Worm (Caenorhabditis elegans) whole organism, mixed stage, embryonic: Measurements from ENCODE around the gene larp-1.

Experiments
- M03D4.4 ChIP-seq: sonication (generic microtip); optimal IDR thresholded peaks from 2 replicates; lab custom pipeline; 2017; ENCODE audit warnings: mild to moderate bottlenecking, missing genetic modification characterization, missing compliant biosample characterization
- bed-3 ChIP-seq: fragments of 200-800 bp; sonication (Bioruptor generic); optimal IDR thresholded peaks from 3 replicates; lab custom pipeline; 2018; ENCODE audit warnings: mild to moderate bottlenecking, missing genetic modification characterization, moderate library complexity, missing compliant biosample characterization
- blmp-1 ChIP-seq: fragments of 150-350 bp; optimal IDR thresholded peaks from 2 replicates; lab custom pipeline; 2014; ENCODE audit warnings: missing biosample characterization, missing genetic modification characterization
- ceh-39 ChIP-seq: fragments of 150-350 bp; optimal IDR thresholded peaks from 2 replicates; lab custom pipeline; 2014; ENCODE audit warnings: missing biosample characterization, missing genetic modification characterization
- ceh-43 ChIP-seq: fragments of 200-800 bp; sonication (Bioruptor generic); optimal IDR thresholded peaks from 2 replicates; lab custom pipeline; 2018; ENCODE audit warnings: mild to moderate bottlenecking, missing genetic modification characterization, moderate library complexity, missing compliant biosample characterization
- ceh-83 ChIP-seq: fragments of 200-800 bp; sonication (Bioruptor generic); optimal IDR thresholded peaks from 2 replicates; lab custom pipeline; 2018; ENCODE audit warnings: mild to moderate bottlenecking, missing genetic modification characterization, missing compliant biosample characterization
- ces-1 ChIP-seq: fragments of 150-350 bp; optimal IDR thresholded peaks from 2 replicates; lab custom pipeline; 2014; ENCODE audit warnings: missing biosample characterization, missing genetic modification reagents, missing genetic modification characterization
- cnd-1 ChIP-seq: fragments of 200-800 bp; sonication (Bioruptor generic); optimal IDR thresholded peaks from 2 replicates; lab custom pipeline; 2018; ENCODE audit warnings: mild to moderate bottlenecking, missing genetic modification characterization, missing compliant biosample characterization
- drap-1 ChIP-seq: fragments of 200-800 bp; sonication (Bioruptor generic); optimal IDR thresholded peaks from 3 replicates; lab custom pipeline; 2018; ENCODE audit warnings: mild to moderate bottlenecking, missing genetic modification characterization, missing compliant biosample characterization
- elt-1 ChIP-seq: sonication (generic microtip); optimal IDR thresholded peaks from 2 replicates; lab custom pipeline; 2017; ENCODE audit warnings: missing genetic modification characterization, mild to moderate bottlenecking, missing compliant biosample characterization, antibody characterized with exemption, moderate library complexity, borderline replicate concordance; ENCODE audit not compliant: insufficient read depth
- elt-3 ChIP-seq: fragments of 150-350 bp; optimal IDR thresholded peaks from 2 replicates; lab custom pipeline; 2014; ENCODE audit warnings: missing biosample characterization, missing genetic modification characterization
- flh-1 ChIP-seq: fragments of 200-800 bp; sonication (Bioruptor generic); optimal IDR thresholded peaks from 2 replicates; lab custom pipeline; 2018; ENCODE audit warnings: mild to moderate bottlenecking, missing genetic modification characterization, moderate library complexity, missing compliant biosample characterization
- ham-2 ChIP-seq: fragments of 200-800 bp; sonication (Bioruptor generic); optimal IDR thresholded peaks from 2 replicates; lab custom pipeline; 2018; ENCODE audit warnings: mild to moderate bottlenecking, missing genetic modification characterization, missing compliant biosample characterization
- hlh-1 ChIP-seq: fragments of 150-350 bp; optimal IDR thresholded peaks from 2 replicates; lab custom pipeline; 2014; ENCODE audit warnings: missing biosample characterization, missing genetic modification reagents, missing genetic modification characterization
- lin-13 ChIP-seq: fragments of 150-350 bp; optimal IDR thresholded peaks from 2 replicates; lab custom pipeline; 2014; ENCODE audit warnings: missing biosample characterization, missing genetic modification characterization
- lin-32 ChIP-seq: fragments of 200-800 bp; sonication (Bioruptor generic); optimal IDR thresholded peaks from 2 replicates; lab custom pipeline; 2018; ENCODE audit warnings: mild to moderate bottlenecking, missing genetic modification characterization, missing compliant biosample characterization
- lsy-2 ChIP-seq: fragments of 150-350 bp; optimal IDR thresholded peaks from 2 replicates; lab custom pipeline; 2014; ENCODE audit warnings: missing biosample characterization, missing genetic modification characterization
- mab-5 ChIP-seq: fragments of 150-350 bp; optimal IDR thresholded peaks from 2 replicates; lab custom pipeline; 2014; ENCODE audit warnings: missing biosample characterization, missing genetic modification characterization
- mep-1 ChIP-seq: fragments of 150-350 bp; optimal IDR thresholded peaks from 2 replicates; lab custom pipeline; 2017; ENCODE audit warnings: missing biosample characterization, missing genetic modification reagents, missing genetic modification characterization, inconsistent platforms
- mls-2 ChIP-seq: sonication (generic microtip); optimal IDR thresholded peaks from 2 replicates; lab custom pipeline; 2016; ENCODE audit warnings: mild to moderate bottlenecking, missing genetic modification characterization, moderate library complexity, missing compliant biosample characterization
- nhr-12 ChIP-seq: fragments of 150-350 bp; optimal IDR thresholded peaks from 2 replicates; lab custom pipeline; 2014; ENCODE audit warnings: missing biosample characterization, missing genetic modification characterization
- nhr-2 ChIP-seq: fragments of 150-350 bp; optimal IDR thresholded peaks from 2 replicates; lab custom pipeline; 2014; ENCODE audit warnings: missing biosample characterization, missing genetic modification characterization
- nhr-237 ChIP-seq: fragments of 150-350 bp; optimal IDR thresholded peaks from 2 replicates; lab custom pipeline; 2014; ENCODE audit warnings: missing biosample characterization, missing genetic modification characterization
- nhr-28 ChIP-seq: fragments of 150-350 bp; optimal IDR thresholded peaks from 2 replicates; lab custom pipeline; 2014; ENCODE audit warnings: missing biosample characterization, missing genetic modification characterization
- nhr-76 ChIP-seq: sonication (generic microtip); optimal IDR thresholded peaks from 2 replicates; lab custom pipeline; 2017; ENCODE audit warnings: missing biosample characterization, missing genetic modification characterization
- pha-4 ChIP-seq: fragments of 150-350 bp; optimal IDR thresholded peaks from 2 replicates; lab custom pipeline; 2018; ENCODE audit warnings: missing biosample characterization, missing genetic modification reagents, missing genetic modification characterization
- sem-2 ChIP-seq: fragments of 200-800 bp; sonication (Bioruptor generic); optimal IDR thresholded peaks from 2 replicates; lab custom pipeline; 2018; ENCODE audit warnings: mild to moderate bottlenecking, missing genetic modification characterization, missing compliant biosample characterization
- snpc-4 ChIP-seq: fragments of 150-350 bp; optimal IDR thresholded peaks from 2 replicates; lab custom pipeline; 2014; ENCODE audit warnings: missing biosample characterization, missing genetic modification characterization
- sptf-1 ChIP-seq: sonication (generic microtip); optimal IDR thresholded peaks from 2 replicates; lab custom pipeline; 2017; ENCODE audit warnings: mild to moderate bottlenecking, missing genetic modification characterization, moderate library complexity, missing compliant biosample characterization
- tbx-8 ChIP-seq: fragments of 200-800 bp; sonication (Bioruptor generic); optimal IDR thresholded peaks from 2 replicates; lab custom pipeline; 2018; ENCODE audit warnings: mild to moderate bottlenecking, missing genetic modification characterization, moderate library complexity, missing compliant biosample characterization
- unc-120 ChIP-seq: sonication (generic microtip); optimal IDR thresholded peaks from 2 replicates; lab custom pipeline; 2017; ENCODE audit warnings: missing genetic modification characterization, missing compliant biosample characterization; ENCODE audit not compliant: poor library complexity, severe bottlenecking
- unc-39 ChIP-seq: fragments of 150-350 bp; optimal IDR thresholded peaks from 2 replicates; lab custom pipeline; 2014; ENCODE audit warnings: missing biosample characterization, missing genetic modification characterization
- unc-62 ChIP-seq: fragments of 150-350 bp; optimal IDR thresholded peaks from 2 replicates; lab custom pipeline; 2014; ENCODE audit warnings: missing biosample characterization, missing genetic modification reagents, missing genetic modification characterization
- ztf-11 ChIP-seq: fragments of 150-350 bp; optimal IDR thresholded peaks from 2 replicates; lab custom pipeline; 2014; ENCODE audit warnings: missing biosample characterization, missing genetic modification characterization

larp-1 gene

DNA sequence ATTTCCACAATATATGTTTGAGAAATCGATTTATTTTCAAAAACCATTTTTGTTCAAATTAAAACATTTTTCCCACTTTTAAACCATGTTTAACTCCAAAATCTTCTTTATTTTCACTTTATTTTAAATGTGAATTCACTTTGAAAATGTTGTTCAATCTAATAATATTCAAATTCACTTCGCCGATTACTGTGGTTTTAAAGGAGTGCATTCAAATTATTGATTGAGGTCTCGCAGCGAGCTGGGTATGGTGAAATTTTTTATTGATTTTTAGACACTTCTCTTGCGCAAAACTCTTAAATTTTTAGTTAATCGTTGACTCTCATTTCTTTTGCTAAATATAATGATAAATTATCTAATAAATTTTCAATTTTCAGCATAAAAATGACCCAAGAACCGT, 30.3 kb upstream of the larp-1 start, which contains the start of gene C45G9.5:
TSS of gene C45G9.5 (plus strand) at position 378 of the 400 bp plus-strand sequence.
- TF ChIP-seq M03D4.4 (tag; lab: Kevin White, UChicago) (no peak), drap-1 (GFP tag; lab: Kevin White, UChicago) (no peak), tbx-8 (GFP tag; lab: Kevin White, UChicago) (no peak), unc-39 (tag; lab: Kevin White, UChicago) (no peak), snpc-4 (tag; lab: Kevin White, UChicago) (no peak), bed-3 (no peak), lin-13 (tag; lab: Kevin White, UChicago) (no peak), hlh-1 (tag; lab: Kevin White, UChicago) (no peak), mls-2 (no peak), ham-2 (no peak), unc-120 (tag; lab: Kevin White, UChicago) (no peak), lin-32 (GFP tag; lab: Kevin White, UChicago) (no peak), nhr-237 (tag; lab: Kevin White, UChicago) (no peak)
- TF ChIP-seq, all 35 proteins: peak for 0

DNA sequence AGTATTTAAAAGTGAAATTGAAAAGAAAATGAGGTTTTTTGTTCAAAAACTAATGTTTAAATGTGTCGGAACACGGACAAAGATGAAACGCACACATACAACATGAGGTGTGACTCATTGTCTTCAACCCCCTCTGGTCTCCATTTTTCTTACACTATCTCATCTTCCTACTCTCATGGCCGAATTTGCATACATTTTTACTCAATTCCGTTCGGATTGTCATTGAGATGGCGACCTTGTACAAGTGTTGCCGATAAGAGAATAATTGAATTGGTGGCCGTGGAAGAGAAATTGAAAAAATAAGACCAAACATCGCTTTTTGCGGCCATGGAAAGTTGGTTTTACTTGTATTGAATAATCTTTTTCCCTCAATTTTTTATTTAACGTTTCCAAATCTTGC, 29.7 kb upstream of the larp-1 start, which contains the start of gene txbp-3:
TSS of gene txbp-3 (minus strand) at position 285 of the 400 bp plus-strand sequence.
- TF ChIP-seq lsy-2: no peak
- peak; percentile 63 for TF ChIP-seq mep-1 (tag; lab: Kevin White, UChicago)
- TF ChIP-seq ces-1 (GFP tag; lab: Kevin White, UChicago): peak; percentile 91

DNA sequence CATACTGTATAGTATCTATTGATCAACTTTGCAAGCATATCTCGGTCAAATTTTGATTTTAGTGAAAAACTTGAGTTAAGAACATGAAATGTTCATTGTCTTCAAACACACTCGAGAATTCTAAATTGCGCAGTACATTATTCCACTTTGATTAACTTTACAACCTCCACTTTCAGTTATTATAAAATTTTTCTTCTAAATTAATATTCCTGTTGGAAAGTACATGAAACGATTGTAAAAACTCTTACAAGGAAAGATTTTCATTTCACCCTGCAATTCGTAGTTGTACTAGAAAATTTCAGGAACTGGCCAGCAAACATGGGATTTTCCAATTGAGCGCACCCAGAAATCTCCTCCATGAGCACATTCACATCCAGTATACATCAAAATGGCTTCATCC, 27.3 kb upstream of the larp-1 start, which contains the start of gene C45G9.14:
TSS of gene C45G9.14 (plus strand) at position 301 of the 400 bp plus-strand sequence.
- no peak for TF ChIP-seq nhr-237 (tag; lab: Kevin White, UChicago)
- TF ChIP-seq drap-1 (GFP tag; lab: Kevin White, UChicago): no peak
- TF ChIP-seq mab-5 (tag; lab: Kevin White, UChicago): no peak

DNA sequence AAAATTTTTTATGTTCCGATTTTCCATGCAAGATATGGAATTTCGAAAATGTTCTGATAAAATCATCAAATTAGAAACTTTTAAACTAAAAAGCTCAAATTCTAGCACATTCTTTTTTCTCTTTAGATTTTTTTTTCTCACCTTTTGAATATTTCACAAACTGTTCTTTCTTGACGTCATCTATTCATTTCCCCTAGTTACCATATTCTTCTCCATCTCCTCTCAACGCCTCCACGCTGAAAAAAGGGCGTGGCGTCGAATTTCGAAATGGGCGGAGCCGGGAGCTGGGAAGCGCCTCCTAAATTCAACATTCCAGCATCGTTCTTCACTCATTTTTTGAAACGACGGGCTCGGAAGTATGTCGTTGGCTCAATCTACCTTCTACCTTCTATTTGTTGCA, 24.7 kb upstream of the larp-1 start, which contains the start of gene nlp-43:
TSS of gene nlp-43 (plus strand) at position 301 of the 400 bp plus-strand sequence.
- TF ChIP-seq sptf-1 (tag; lab: Kevin White, UChicago): no peak
- no peak for TF ChIP-seq mls-2
- no peak for TF ChIP-seq nhr-28
- no peak for TF ChIP-seq lin-13 (tag; lab: Kevin White, UChicago)
- TF ChIP-seq blmp-1 (tag; lab: Kevin White, UChicago): no peak
- TF ChIP-seq flh-1 (GFP tag; lab: Kevin White, UChicago): no peak
- TF ChIP-seq ceh-83 (GFP tag; lab: Kevin White, UChicago): no peak
- no peak for TF ChIP-seq hlh-1 (tag; lab: Kevin White, UChicago)
- TF ChIP-seq nhr-12 (tag; lab: Kevin White, UChicago): no peak
- TF ChIP-seq ceh-39: no peak
- TF ChIP-seq nhr-76 (tag; lab: Kevin White, UChicago): no peak
- TF ChIP-seq ham-2: no peak
- no peak for TF ChIP-seq unc-120 (tag; lab: Kevin White, UChicago)
- no peak for TF ChIP-seq tbx-8 (GFP tag; lab: Kevin White, UChicago)
- TF ChIP-seq nhr-2: no peak
- no peak for TF ChIP-seq lsy-2
- TF ChIP-seq mab-5 (tag; lab: Kevin White, UChicago): no peak
- no peak for TF ChIP-seq elt-3 (tag; lab: Kevin White, UChicago)
- no peak for TF ChIP-seq lin-32 (GFP tag; lab: Kevin White, UChicago)
- TF ChIP-seq elt-1 (tag; lab: Kevin White, UChicago): no peak

DNA sequence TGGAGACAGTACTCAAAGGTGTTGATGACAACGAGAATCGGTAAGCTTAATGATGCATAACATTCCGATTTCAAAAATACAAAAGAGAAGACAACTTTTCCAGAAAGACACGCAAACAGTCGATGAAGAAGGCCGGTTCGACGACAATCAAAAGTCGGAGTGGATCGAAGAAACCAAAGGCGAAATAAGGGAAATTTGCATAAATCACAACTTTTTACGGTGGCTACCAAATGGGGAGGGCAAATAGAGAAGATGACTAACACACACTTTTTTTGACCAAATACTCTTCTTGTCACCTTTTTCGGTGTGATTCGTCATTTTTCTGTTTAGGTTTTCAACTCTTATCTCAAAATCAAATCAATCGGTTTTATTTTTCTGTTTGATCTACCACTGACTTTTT, 18.7 kb upstream of the larp-1 start, which contains the start of gene C45G9.6:
TSS of gene C45G9.6 (plus strand) at position 301 of the 400 bp plus-strand sequence.
- TF ChIP-seq lsy-2 (no peak), tbx-8 (GFP tag; lab: Kevin White, UChicago) (no peak), unc-39 (tag; lab: Kevin White, UChicago) (no peak)

DNA sequence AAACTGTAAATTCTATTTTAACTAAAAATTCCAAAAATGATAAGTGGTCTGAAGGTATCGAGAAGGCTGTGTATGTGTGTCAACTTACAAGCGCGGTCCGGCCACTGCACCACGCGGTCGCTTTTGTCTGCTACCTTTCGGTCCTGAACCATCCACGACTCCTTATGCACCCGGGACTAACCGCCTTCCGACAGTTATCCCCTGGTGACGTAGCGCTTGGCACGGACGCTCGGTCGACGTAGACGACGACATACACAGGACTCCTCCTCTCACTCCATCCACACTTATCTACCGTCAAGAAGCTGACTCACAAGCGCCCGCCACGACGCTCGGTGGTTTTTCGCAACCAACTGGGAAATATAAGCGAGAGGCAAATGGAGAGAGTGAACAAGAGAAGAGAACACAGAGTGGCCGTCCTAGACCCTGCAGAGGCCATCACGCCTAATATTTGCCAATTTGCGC, 14.0 kb upstream of the larp-1 start:
- TF ChIP-seq flh-1 (GFP tag; lab: Kevin White, UChicago): peak; percentile 72
- peak; percentile 81 for TF ChIP-seq bed-3
- TF ChIP-seq ceh-43: peak; percentile 90
- peak; percentile 91 for TF ChIP-seq drap-1 (GFP tag; lab: Kevin White, UChicago)
- peak; percentile 39 for TF ChIP-seq pha-4
- TF ChIP-seq nhr-2: peak; percentile 78
- peak; percentile 66 for TF ChIP-seq tbx-8 (GFP tag; lab: Kevin White, UChicago)
- peak; percentile 18 for TF ChIP-seq nhr-12 (tag; lab: Kevin White, UChicago)
- peak; percentile 82 for TF ChIP-seq sem-2
- TF ChIP-seq ceh-83 (GFP tag; lab: Kevin White, UChicago): peak; percentile 91
- TF ChIP-seq unc-39 (tag; lab: Kevin White, UChicago): peak; percentile 1
- peak; percentile 91 for TF ChIP-seq M03D4.4 (tag; lab: Kevin White, UChicago)
- TF ChIP-seq sptf-1 (tag; lab: Kevin White, UChicago): peak; percentile 94
- TF ChIP-seq mls-2: peak; percentile 96
- TF ChIP-seq lsy-2: peak; percentile 63
- peak; percentile 93 for TF ChIP-seq ham-2
- peak; percentile 44 for TF ChIP-seq unc-62 (GFP tag; lab: Kevin White, UChicago)
- TF ChIP-seq elt-3 (tag; lab: Kevin White, UChicago): peak; percentile 28
- peak; percentile 77 for TF ChIP-seq lin-32 (GFP tag; lab: Kevin White, UChicago)
- TF ChIP-seq unc-120 (tag; lab: Kevin White, UChicago): peak; percentile 84
- peak; percentile 89 for TF ChIP-seq cnd-1 (tag; lab: Kevin White, UChicago)
- peak; percentile 70 for TF ChIP-seq ztf-11 (tag; lab: Kevin White, UChicago)
- TF ChIP-seq nhr-237 (tag; lab: Kevin White, UChicago): peak; percentile 64
- peak; percentile 70 for TF ChIP-seq mep-1 (tag; lab: Kevin White, UChicago)
